Worm (Caenorhabditis elegans) whole organism, L2 larva: ENCODE results near the gene pyt-1.
A peak's percentile ranks its signal among the peaks of the same experiment; 100 is the strongest.

ENCODE experiments used
- C34F6.9 ChIP-seq: fragments of 150-350 bp; optimal IDR thresholded peaks from 2 replicates; lab custom pipeline; 2014; ENCODE audit warnings: missing biosample characterization, missing genetic modification characterization
- F13H6.1 ChIP-seq: sonication (generic microtip); optimal IDR thresholded peaks from 2 replicates; lab custom pipeline; 2016; ENCODE audit warnings: missing genetic modification characterization, missing compliant biosample characterization
- R02D3.7 ChIP-seq: fragments of 150-350 bp; optimal IDR thresholded peaks from 2 replicates; lab custom pipeline; 2014; ENCODE audit warnings: missing biosample characterization, missing genetic modification characterization
- alr-1 ChIP-seq: fragments of 150-350 bp; optimal IDR thresholded peaks from 2 replicates; lab custom pipeline; 2014; ENCODE audit warnings: missing biosample characterization, missing genetic modification characterization
- aly-2 ChIP-seq: fragments of 150-350 bp; optimal IDR thresholded peaks from 2 replicates; lab custom pipeline; 2014; ENCODE audit warnings: missing biosample characterization, missing genetic modification characterization
- ceh-82 ChIP-seq: fragments of 150-350 bp; optimal IDR thresholded peaks from 2 replicates; lab custom pipeline; 2014; ENCODE audit warnings: missing biosample characterization, missing genetic modification characterization
- egl-27 ChIP-seq: sonication (generic microtip); optimal IDR thresholded peaks from 3 replicates; lab custom pipeline; 2017; ENCODE audit warnings: missing biosample characterization, missing genetic modification reagents, missing genetic modification characterization
- elt-1 ChIP-seq: fragments of 150-350 bp; optimal IDR thresholded peaks from 2 replicates; lab custom pipeline; 2014; ENCODE audit warnings: missing biosample characterization, missing genetic modification characterization
- elt-3 ChIP-seq: sonication (generic microtip); optimal IDR thresholded peaks from 2 replicates; lab custom pipeline; 2017; ENCODE audit warnings: missing biosample characterization, missing genetic modification characterization
- fos-1 ChIP-seq: fragments of 150-350 bp; optimal IDR thresholded peaks from 2 replicates; lab custom pipeline; 2014; ENCODE audit warnings: missing biosample characterization, missing genetic modification characterization
- lin-11 ChIP-seq: fragments of 150-350 bp; sonication (generic microtip); optimal IDR thresholded peaks from 2 replicates; lab custom pipeline; 2014; ENCODE audit warnings: missing biosample characterization, missing genetic modification characterization, inconsistent platforms, mixed read lengths
- lin-13 ChIP-seq: fragments of 150-350 bp; optimal IDR thresholded peaks from 2 replicates; lab custom pipeline; 2014; ENCODE audit warnings: missing biosample characterization, missing genetic modification reagents, missing genetic modification characterization
- lin-39 ChIP-seq: fragments of 150-350 bp; optimal IDR thresholded peaks from 2 replicates; lab custom pipeline; 2014; ENCODE audit warnings: missing biosample characterization, missing genetic modification reagents, missing genetic modification characterization
- lsy-2 ChIP-seq, 2 experiments: fragments of 150-350 bp in 1 of 2; sonication (generic microtip) in 1 of 2; optimal IDR thresholded peaks; 2 replicates each; lab custom pipeline; 2014 to 2017; ENCODE audit warnings: missing biosample characterization in 2 of 2, missing genetic modification characterization in 2 of 2
- mab-5 ChIP-seq: fragments of 150-350 bp; optimal IDR thresholded peaks from 2 replicates; lab custom pipeline; 2014; ENCODE audit warnings: missing biosample characterization, missing genetic modification characterization
- mbf-1 ChIP-seq: sonication (generic microtip); optimal IDR thresholded peaks from 2 replicates; lab custom pipeline; 2017; ENCODE audit warnings: missing biosample characterization, missing genetic modification characterization
- nhr-10 ChIP-seq: sonication (generic microtip); optimal IDR thresholded peaks from 2 replicates; lab custom pipeline; 2017; ENCODE audit warnings: missing biosample characterization, missing genetic modification characterization
- nhr-11 ChIP-seq: fragments of 150-350 bp; optimal IDR thresholded peaks from 2 replicates; lab custom pipeline; 2014; ENCODE audit warnings: missing biosample characterization, missing genetic modification characterization
- nhr-12 ChIP-seq: fragments of 150-350 bp; optimal IDR thresholded peaks from 2 replicates; lab custom pipeline; 2014; ENCODE audit warnings: missing biosample characterization, missing genetic modification characterization
- nhr-129 ChIP-seq: fragments of 150-350 bp; optimal IDR thresholded peaks from 2 replicates; lab custom pipeline; 2014; ENCODE audit warnings: missing biosample characterization, missing genetic modification characterization
- nhr-23 ChIP-seq: fragments of 150-350 bp; optimal IDR thresholded peaks from 2 replicates; lab custom pipeline; 2014; ENCODE audit warnings: missing biosample characterization, missing genetic modification reagents, missing genetic modification characterization
- nhr-25 ChIP-seq: fragments of 150-350 bp; sonication (generic microtip); optimal IDR thresholded peaks from 3 replicates; lab custom pipeline; 2014; ENCODE audit warnings: missing biosample characterization, missing genetic modification characterization
- nhr-77 ChIP-seq: fragments of 150-350 bp; optimal IDR thresholded peaks from 2 replicates; lab custom pipeline; 2014; ENCODE audit warnings: missing biosample characterization, missing genetic modification characterization
- peb-1 ChIP-seq: fragments of 150-350 bp; optimal IDR thresholded peaks from 2 replicates; lab custom pipeline; 2014; ENCODE audit warnings: missing biosample characterization, missing genetic modification characterization
- sem-4 ChIP-seq: fragments of 150-350 bp; optimal IDR thresholded peaks from 2 replicates; lab custom pipeline; 2014; ENCODE audit warnings: missing biosample characterization, missing genetic modification reagents, missing genetic modification characterization
- skn-1 ChIP-seq: sonication (generic microtip); optimal IDR thresholded peaks from 2 replicates; lab custom pipeline; 2017; ENCODE audit warnings: missing biosample characterization, missing genetic modification characterization
- sma-3 ChIP-seq: sonication (generic microtip); optimal IDR thresholded peaks from 2 replicates; lab custom pipeline; 2016; ENCODE audit warnings: missing genetic modification reagents, missing genetic modification characterization, missing compliant biosample characterization
- snpc-4 ChIP-seq: fragments of 150-350 bp; optimal IDR thresholded peaks from 2 replicates; lab custom pipeline; 2014; ENCODE audit warnings: missing biosample characterization, missing genetic modification characterization
- unc-62 ChIP-seq: fragments of 150-350 bp; optimal IDR thresholded peaks from 2 replicates; lab custom pipeline; 2014; ENCODE audit warnings: missing biosample characterization, missing genetic modification reagents, missing genetic modification characterization
- zag-1 ChIP-seq: fragments of 150-350 bp; optimal IDR thresholded peaks from 2 replicates; lab custom pipeline; 2014; ENCODE audit warnings: missing biosample characterization, missing genetic modification characterization
- ztf-1 ChIP-seq: fragments of 200-800 bp; sonication (Bioruptor generic); conservative IDR thresholded peaks from 2 replicates; pipeline ENCODE4 v1.3.6; 2022; ENCODE audit warnings: missing genetic modification characterization, missing compliant biosample characterization
- ztf-11 ChIP-seq: sonication (generic microtip); optimal IDR thresholded peaks from 2 replicates; lab custom pipeline; 2017; ENCODE audit warnings: missing biosample characterization, missing genetic modification characterization
- ztf-4 ChIP-seq: fragments of 150-350 bp; optimal IDR thresholded peaks from 2 replicates; lab custom pipeline; 2014; ENCODE audit warnings: missing biosample characterization, missing genetic modification characterization

pyt-1 gene

DNA sequence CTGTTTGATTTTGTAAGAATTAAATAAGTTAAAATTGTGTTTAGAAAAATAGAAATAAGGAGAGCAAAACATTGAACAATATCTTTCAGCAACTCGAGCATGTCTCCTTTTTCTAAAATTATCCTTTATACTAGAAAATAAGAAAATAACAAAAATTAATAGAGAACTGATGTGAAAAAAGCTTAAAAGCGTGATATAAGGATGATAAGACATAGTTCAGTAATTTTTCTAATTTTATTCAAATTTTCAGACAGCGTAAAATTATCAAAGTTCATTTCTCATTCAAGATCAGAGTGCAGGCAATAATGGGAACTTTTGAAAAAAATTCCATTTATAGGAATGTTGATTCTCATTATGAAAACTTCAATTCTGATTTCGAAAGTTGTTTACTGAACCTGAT lies 4.2 kb upstream of the pyt-1 start, which contains the start of gene str-182:
str-182 (minus strand) TSS at position 101 of the 400 bp plus-strand sequence.
- no peak for TF ChIP-seq snpc-4 (tag; lab: Kevin White, UChicago)
- TF ChIP-seq nhr-11 (tag; lab: Kevin White, UChicago) = no peak

DNA sequence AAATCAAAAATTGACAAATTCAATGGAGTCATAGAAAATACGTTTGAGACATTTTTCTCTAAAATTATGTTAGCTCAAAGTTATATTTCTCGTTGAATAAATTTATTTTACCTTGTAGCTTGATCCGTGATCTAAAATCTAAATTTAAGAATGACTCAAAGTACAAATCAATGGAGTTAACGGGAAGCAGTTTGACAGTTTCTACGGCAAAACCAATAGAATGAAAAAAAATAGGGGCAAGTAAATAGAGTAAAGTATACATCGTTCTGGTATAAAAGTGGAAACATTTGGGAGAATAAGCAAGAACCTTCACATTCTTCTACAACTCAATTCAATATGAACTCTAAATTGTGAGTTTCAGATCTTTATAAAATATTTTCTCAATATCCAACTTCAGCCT lies 1.8 kb upstream of the pyt-1 start, which contains the start of gene fipr-6:
fipr-6 (plus strand) TSS at position 301 of the 400 bp plus-strand sequence.
- TF ChIP-seq nhr-23 (tag; lab: Kevin White, UChicago) (no peak), unc-62 (GFP tag; lab: Kevin White, UChicago) (no peak), C34F6.9 (tag; lab: Kevin White, UChicago) (no peak), ztf-4 (tag; lab: Kevin White, UChicago) (no peak), elt-3 (no peak), peb-1 (no peak), nhr-25 (tag; lab: Kevin White, UChicago) (no peak), nhr-12 (tag; lab: Kevin White, UChicago) (no peak), skn-1 (tag; lab: Kevin White, UChicago) (no peak), R02D3.7 (no peak), sma-3 (GFP tag; lab: Kevin White, UChicago) (no peak), mab-5 (tag; lab: Kevin White, UChicago) (no peak), fos-1 (tag; lab: Kevin White, UChicago) (no peak), nhr-10 (tag; lab: Kevin White, UChicago) (no peak), lin-13 (GFP tag; lab: Kevin White, UChicago) (no peak), nhr-129 (no peak)

DNA sequence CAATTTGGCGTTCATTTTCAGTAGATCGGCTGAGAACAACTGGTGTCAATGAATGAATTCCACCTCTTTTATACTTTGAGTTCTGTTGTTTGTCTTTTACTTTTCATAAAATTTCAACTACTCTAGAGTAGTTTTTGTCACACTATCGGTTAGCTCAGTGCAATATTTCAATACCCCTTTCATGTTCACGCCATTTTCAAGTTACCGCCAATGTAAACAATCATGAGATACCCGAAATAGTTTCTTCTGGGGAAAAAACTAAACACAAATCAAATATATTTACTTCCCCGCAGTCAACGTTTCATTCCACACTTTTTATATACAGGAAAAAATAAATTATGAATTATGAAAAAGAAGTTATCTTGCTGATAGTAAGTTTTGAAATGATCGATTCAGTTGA lies 762 bp downstream of the pyt-1 start, which contains the start of gene fipr-4:
fipr-4 (minus strand) TSS at position 101 of the 400 bp plus-strand sequence.
- TF ChIP-seq F13H6.1 (tag; lab: Kevin White, UChicago) (peak; percentile 9), egl-27 (no peak)

DNA sequence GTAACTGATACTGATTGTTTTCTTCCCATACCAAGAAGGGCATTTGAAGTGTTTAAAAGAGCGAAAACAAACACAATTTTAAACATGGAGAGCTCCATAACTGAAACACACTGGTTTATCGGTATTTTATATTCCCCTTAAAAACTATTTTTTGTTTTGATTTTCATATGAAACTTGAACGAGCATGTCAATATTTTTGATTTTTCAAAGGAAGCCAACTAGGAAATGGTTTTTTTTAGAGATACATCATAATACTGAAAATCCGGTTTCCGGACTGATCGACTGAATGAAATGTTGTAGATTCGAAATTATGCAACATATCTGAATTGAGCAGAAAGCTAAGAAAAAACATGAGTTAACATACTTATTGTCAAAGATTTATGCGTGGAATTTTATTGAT lies 1.8 kb downstream of the pyt-1 start, which contains the start of gene ttr-19:
ttr-19 (minus strand) TSS at position 101 of the 400 bp plus-strand sequence.
- TF ChIP-seq lin-39 (tag; lab: Kevin White, UChicago) (no peak), alr-1 (tag; lab: Kevin White, UChicago) (no peak), ztf-1 (GFP tag; lab: Robert Waterston, UW) (no peak), nhr-77 (tag; lab: Kevin White, UChicago) (no peak), elt-1 (no peak), nhr-129 (no peak), lin-13 (GFP tag; lab: Kevin White, UChicago) (no peak), sma-3 (GFP tag; lab: Kevin White, UChicago) (no peak), lin-11 (no peak), mab-5 (tag; lab: Kevin White, UChicago) (no peak), lsy-2 (tag; optimal IDR thresholded peaks at IDR 0.05; lab: Kevin White, UChicago) (no peak), unc-62 (GFP tag; lab: Kevin White, UChicago) (no peak), nhr-11 (tag; lab: Kevin White, UChicago) (no peak), sem-4 (tag; lab: Kevin White, UChicago) (no peak), mbf-1 (no peak), R02D3.7 (no peak), ztf-11 (no peak), skn-1 (tag; lab: Kevin White, UChicago) (no peak), ceh-82 (no peak), zag-1 (tag; lab: Kevin White, UChicago) (no peak)

DNA sequence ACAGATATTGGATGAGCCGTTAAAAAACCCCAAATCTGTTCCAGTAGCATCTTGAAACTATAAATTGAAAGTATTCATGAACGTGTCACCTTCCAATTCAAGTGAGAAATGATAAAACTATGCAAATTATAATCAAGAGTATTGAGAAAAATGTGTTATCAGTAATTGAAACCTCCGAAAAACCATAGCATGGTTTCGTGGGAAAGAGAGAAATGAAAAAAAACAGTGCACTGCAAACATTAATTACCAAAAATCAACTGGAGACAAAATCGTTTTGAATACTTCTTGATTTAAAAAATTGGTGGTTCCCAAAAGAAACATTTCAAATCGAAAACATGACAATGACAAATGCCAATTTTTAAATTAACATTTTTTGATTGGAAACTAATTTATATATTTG lies 3.5 kb downstream of the pyt-1 start, which contains the start of gene daf-36:
daf-36 (minus strand) TSS at position 101 of the 400 bp plus-strand sequence.
- TF ChIP-seq lin-39 (tag; lab: Kevin White, UChicago) (no peak), aly-2 (no peak), fos-1 (tag; lab: Kevin White, UChicago) (peak; percentile 62)

DNA sequence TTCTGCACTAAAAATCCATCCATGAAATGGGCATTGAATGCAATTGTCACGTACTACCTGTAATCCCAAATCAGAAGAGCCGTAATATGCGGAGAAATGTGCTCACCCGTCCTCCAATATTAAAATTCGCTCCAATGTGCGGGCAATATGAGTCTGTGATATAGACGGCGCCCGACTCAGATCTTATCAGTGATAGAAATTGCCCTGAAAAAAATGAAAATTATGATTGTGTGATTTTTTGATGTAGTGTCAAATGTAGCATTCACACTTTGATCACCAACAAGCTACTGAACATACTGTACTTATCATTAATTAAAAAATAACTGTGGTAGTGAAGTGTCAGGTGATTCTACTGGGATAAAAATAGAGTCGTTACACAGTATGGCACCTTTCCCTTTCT lies 4.5 kb downstream of the pyt-1 start:
- no peak for TF ChIP-seq nhr-23 (tag; lab: Kevin White, UChicago)
- peak; percentile 60 for TF ChIP-seq fos-1 (tag; lab: Kevin White, UChicago)
